Worm (Caenorhabditis elegans): ENCODE results near the gene C07A12.18.

Gene C07A12.18

ce11 chrX:4532160-4532741, 17.5 kb downstream of the C07A12.18 start, which contains the start of gene nhr-35 (continued):
- TF ChIP-seq mes-4 (tag; optimal IDR thresholded peaks at IDR 0.05) (no peak), egl-44 (GFP tag; IDR thresholded peaks at IDR 0.05) (0 out of 2 replicates have a peak, but pooled peaks have one; percentile 26), B0336.3 (GFP tag; IDR thresholded peaks at IDR 0.05) (peak; percentile 69), bed-2 (GFP tag; IDR thresholded peaks at IDR 0.05) (no peak), lir-1 (GFP tag; conservative IDR thresholded peaks at IDR 0.05) (peak; percentile 40; the same call in 1 of the 2 replicates), fkh-3 (tag; optimal IDR thresholded peaks at IDR 0.05) (no peak), tlf-1 (GFP tag; optimal IDR thresholded peaks at IDR 0.05) (peak; percentile 66), K11D2.4 (GFP tag; IDR thresholded peaks at IDR 0.05) (peak; percentile 64; the same call in 1 of the 2 replicates), madf-10 (tag; optimal IDR thresholded peaks at IDR 0.05) (peak; percentile 53), attf-5 (GFP tag; optimal IDR thresholded peaks at IDR 0.05) (peak; percentile 63), ztf-22 (GFP tag; optimal IDR thresholded peaks at IDR 0.05) (peak; percentile 86), nhr-179 (tag; optimal IDR thresholded peaks at IDR 0.05) (no peak), let-607 (tag; optimal IDR thresholded peaks at IDR 0.05) (peak; percentile 84), ztf-28 (GFP tag; IDR thresholded peaks at IDR 0.05) (no peak), die-1 (tag; optimal IDR thresholded peaks at IDR 0.05) (peak; percentile 22), somi-1 (GFP tag; optimal IDR thresholded peaks at IDR 0.05) (peak; percentile 80), cebp-1 (GFP tag; IDR thresholded peaks at IDR 0.05) (0 out of 2 replicates have a peak, but pooled peaks have one; percentile 36), cebp-1 (tag; optimal IDR thresholded peaks at IDR 0.05) (peak; percentile 78), ceh-79 (tag; optimal IDR thresholded peaks at IDR 0.05) (no peak), rec-8 (tag; optimal IDR thresholded peaks at IDR 0.05) (no peak), ZK185.1 (tag; optimal IDR thresholded peaks at IDR 0.05; ENCODE audit: poor library complexity, severe bottlenecking) (peak; percentile 5), dox-1 (GFP tag; IDR thresholded peaks at IDR 0.05) (peak; percentile 88), ama-1 (optimal IDR thresholded peaks at IDR 0.05) (no peak), ama-1 (GFP tag; optimal IDR thresholded peaks at IDR 0.05) (no peak), pbrm-1 (GFP tag; IDR thresholded peaks at IDR 0.05) (0 out of 2 replicates have a peak, but pooled peaks have one; percentile 26), F23B12.7 (tag; optimal IDR thresholded peaks at IDR 0.05; ENCODE audit: insufficient read depth) (peak; percentile 4), B0261.1 (tag; optimal IDR thresholded peaks at IDR 0.05) (no peak), let-526 (GFP tag; IDR thresholded peaks at IDR 0.05) (peak; percentile 69; the same call in 1 of the 2 replicates), ccch-3 (GFP tag; optimal IDR thresholded peaks at IDR 0.05) (no peak), lin-40 (tag; optimal IDR thresholded peaks at IDR 0.05) (peak; percentile 81), Y67H2A.10 (GFP tag; conservative IDR thresholded peaks at IDR 0.05) (no peak), mcd-1 (GFP tag; IDR thresholded peaks at IDR 0.05) (peak; percentile 38; the same call in 1 of the 2 replicates), nfyb-1 (GFP tag; IDR thresholded peaks at IDR 0.05) (peak; percentile 82), ceh-58 (GFP tag; IDR thresholded peaks at IDR 0.05) (no peak), unc-62 (GFP tag; optimal IDR thresholded peaks at IDR 0.05) (peak; percentile 94), rcor-1 (GFP tag; IDR thresholded peaks at IDR 0.05) (no peak), nfya-2 (GFP tag; IDR thresholded peaks at IDR 0.05) (no peak), chd-7 (tag; optimal IDR thresholded peaks at IDR 0.05) (peak; percentile 70), lin-26 (GFP tag; IDR thresholded peaks at IDR 0.05) (no peak), snpc-4 (GFP tag; optimal IDR thresholded peaks at IDR 0.05) (no peak), snpc-4 (tag; optimal IDR thresholded peaks at IDR 0.05) (peak in 3 of 4 experiments; percentile 33 to 46 (median 44)), hmg-1.2 (GFP tag; IDR thresholded peaks at IDR 0.05) (peak; percentile 42), F22D6.2 (tag; optimal IDR thresholded peaks at IDR 0.05) (peak; percentile 90), Y56A3A.18 (GFP tag; IDR thresholded peaks at IDR 0.05) (no peak), hlh-12 (tag; optimal IDR thresholded peaks at IDR 0.05) (no peak), ekl-4 (GFP tag; IDR thresholded peaks at IDR 0.05) (0 out of 2 replicates have a peak, but pooled peaks have one; percentile 30), lsy-27 (tag; optimal IDR thresholded peaks at IDR 0.05; ENCODE audit: borderline replicate concordance, insufficient read depth) (no peak), ztf-26 (tag; optimal IDR thresholded peaks at IDR 0.05) (peak; percentile 84)
